Fruit fly (Drosophila melanogaster) whole organism: ENCODE data around the gene Mst27D.

Experiments
- CG8478 ChIP-seq: fragments of >200 bp; optimal IDR thresholded peaks from 2 replicates; lab custom pipeline; 2018; ENCODE audit warnings: inconsistent platforms
- Dll ChIP-seq: fragments of >200 bp; optimal IDR thresholded peaks from 2 replicates; lab custom pipeline; 2017
- usp ChIP-seq: fragments of >200 bp; optimal IDR thresholded peaks from 2 replicates; lab custom pipeline; 2017; ENCODE audit warnings: missing biosample characterization, missing genetic modification characterization, mixed read lengths

DNA sequence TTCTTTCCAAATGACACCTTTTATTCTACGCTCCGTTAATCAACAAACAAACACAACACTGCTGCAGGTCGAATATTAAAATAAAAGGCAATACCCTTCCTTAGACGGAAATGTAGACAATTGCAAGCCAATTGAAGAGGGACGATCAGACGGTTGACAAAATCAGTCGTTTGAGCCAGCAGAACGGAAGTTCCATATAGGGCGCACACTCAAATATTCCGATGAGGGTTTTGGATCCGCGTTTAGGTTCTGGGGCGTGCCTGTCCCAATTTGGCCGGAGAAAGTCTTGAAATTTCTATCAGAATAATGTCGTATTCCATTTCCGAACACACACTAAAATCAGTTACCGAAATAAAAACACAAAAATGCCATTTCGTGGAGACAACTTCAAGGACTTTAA, 48.7 kb downstream of the Mst27D start, which contains the start of gene CG43321:
- TF ChIP-seq usp (GFP tag; lab: Kevin White, UChicago) (no peak), Dll (lab: Kevin White, UChicago) (no peak), CG8478 (lab: Kevin White, UChicago) (no peak)
